Worm (Caenorhabditis elegans) whole organism, late embryonic: ENCODE results near the gene C55C3.8.

Source experiments
- C08G9.2 ChIP-seq: sonication (generic microtip); optimal IDR thresholded peaks from 2 replicates; lab custom pipeline; 2016; ENCODE audit warnings: mild to moderate bottlenecking, missing genetic modification characterization, moderate library complexity, missing compliant biosample characterization
- F13H6.1 ChIP-seq: sonication (generic microtip); optimal IDR thresholded peaks from 2 replicates; lab custom pipeline; 2016; ENCODE audit warnings: missing genetic modification characterization, missing compliant biosample characterization
- K02D7.2 ChIP-seq: sonication (generic microtip); optimal IDR thresholded peaks from 2 replicates; lab custom pipeline; 2017; ENCODE audit warnings: mild to moderate bottlenecking, missing genetic modification characterization, missing compliant biosample characterization
- Y22D7AL.16 ChIP-seq: sonication (generic microtip); optimal IDR thresholded peaks from 2 replicates; lab custom pipeline; 2016; ENCODE audit warnings: missing genetic modification characterization, missing compliant biosample characterization
- ahr-1 ChIP-seq: sonication (generic microtip); optimal IDR thresholded peaks from 2 replicates; lab custom pipeline; 2016; ENCODE audit warnings: missing genetic modification characterization, missing compliant biosample characterization
- ceh-14 ChIP-seq: sonication (generic microtip); optimal IDR thresholded peaks from 2 replicates; lab custom pipeline; 2016; ENCODE audit warnings: missing genotype, missing genetic modification characterization, missing compliant biosample characterization
- ceh-18 ChIP-seq: sonication (generic microtip); optimal IDR thresholded peaks from 2 replicates; lab custom pipeline; 2016; ENCODE audit warnings: missing genetic modification characterization, missing compliant biosample characterization
- ceh-19 ChIP-seq: fragments of 200-800 bp; sonication (Bioruptor generic); optimal IDR thresholded peaks from 2 replicates; lab custom pipeline; 2018; ENCODE audit warnings: mild to moderate bottlenecking, missing genetic modification characterization, missing compliant biosample characterization
- ceh-24 ChIP-seq: sonication (generic microtip); optimal IDR thresholded peaks from 2 replicates; lab custom pipeline; 2016; ENCODE audit warnings: mild to moderate bottlenecking, missing genetic modification characterization, missing compliant biosample characterization
- ceh-30 ChIP-seq: fragments of 150-350 bp; optimal IDR thresholded peaks from 2 replicates; lab custom pipeline; 2014; ENCODE audit warnings: missing biosample characterization, missing genetic modification characterization
- ceh-31 ChIP-seq: sonication (generic microtip); optimal IDR thresholded peaks from 2 replicates; lab custom pipeline; 2016; ENCODE audit warnings: missing genetic modification characterization, missing compliant biosample characterization
- ceh-34 ChIP-seq: sonication (generic microtip); optimal IDR thresholded peaks from 2 replicates; lab custom pipeline; 2016; ENCODE audit warnings: mild to moderate bottlenecking, missing genetic modification characterization, missing compliant biosample characterization
- che-1 ChIP-seq: sonication (generic microtip); optimal IDR thresholded peaks from 2 replicates; lab custom pipeline; 2016; ENCODE audit warnings: mild to moderate bottlenecking, missing genetic modification characterization, missing compliant biosample characterization
- dve-1 ChIP-seq: sonication (generic microtip); optimal IDR thresholded peaks from 2 replicates; lab custom pipeline; 2017; ENCODE audit warnings: antibody characterized with exemption, mild to moderate bottlenecking, missing genetic modification characterization, missing compliant biosample characterization
- ets-4 ChIP-seq: sonication (generic microtip); optimal IDR thresholded peaks from 2 replicates; lab custom pipeline; 2016; ENCODE audit warnings: missing genetic modification characterization, missing compliant biosample characterization
- fkh-6 ChIP-seq: sonication (generic microtip); optimal IDR thresholded peaks from 2 replicates; lab custom pipeline; 2016; ENCODE audit warnings: missing genetic modification characterization, missing compliant biosample characterization
- hlh-8 ChIP-seq: sonication (generic microtip); optimal IDR thresholded peaks from 2 replicates; lab custom pipeline; 2016; ENCODE audit warnings: missing genotype, missing genetic modification characterization, missing compliant biosample characterization
- lim-6 ChIP-seq: sonication (generic microtip); optimal IDR thresholded peaks from 2 replicates; lab custom pipeline; 2016; ENCODE audit warnings: missing genetic modification characterization, missing compliant biosample characterization
- lin-11 ChIP-seq: fragments of 200-800 bp; sonication (Bioruptor generic); optimal IDR thresholded peaks from 2 replicates; lab custom pipeline; 2018; ENCODE audit warnings: mild to moderate bottlenecking, missing genetic modification characterization, missing compliant biosample characterization
- mec-3 ChIP-seq: sonication (generic microtip); optimal IDR thresholded peaks from 2 replicates; lab custom pipeline; 2016; ENCODE audit warnings: borderline replicate concordance, missing genetic modification characterization, missing compliant biosample characterization
- nhr-11 ChIP-seq: fragments of 150-350 bp; optimal IDR thresholded peaks from 2 replicates; lab custom pipeline; 2014; ENCODE audit warnings: missing biosample characterization, missing genetic modification characterization
- npax-4 ChIP-seq: sonication (generic microtip); optimal IDR thresholded peaks from 2 replicates; lab custom pipeline; 2016; ENCODE audit warnings: missing genetic modification characterization, missing compliant biosample characterization
- pag-3 ChIP-seq: sonication (generic microtip); optimal IDR thresholded peaks from 2 replicates; lab custom pipeline; 2016; ENCODE audit warnings: missing compliant biosample characterization, missing genetic modification characterization, borderline replicate concordance
- pat-9 ChIP-seq: fragments of 200-800 bp; sonication (Bioruptor generic); optimal IDR thresholded peaks from 2 replicates; lab custom pipeline; 2018; ENCODE audit warnings: mild to moderate bottlenecking, missing genetic modification characterization, moderate library complexity, missing compliant biosample characterization
- pax-1 ChIP-seq: fragments of 150-350 bp; optimal IDR thresholded peaks from 2 replicates; lab custom pipeline; 2014; ENCODE audit warnings: missing biosample characterization, missing genetic modification characterization
- pha-2 ChIP-seq: sonication (generic microtip); optimal IDR thresholded peaks from 2 replicates; lab custom pipeline; 2017; ENCODE audit warnings: mild to moderate bottlenecking, missing genetic modification characterization, missing compliant biosample characterization
- pha-4 ChIP-seq: fragments of 150-350 bp; optimal IDR thresholded peaks from 2 replicates; lab custom pipeline; 2018; ENCODE audit warnings: missing biosample characterization, missing genetic modification reagents, missing genetic modification characterization
- pros-1 ChIP-seq: fragments of 150-350 bp; optimal IDR thresholded peaks from 2 replicates; lab custom pipeline; 2014; ENCODE audit warnings: missing biosample characterization, missing genetic modification reagents, missing genetic modification characterization
- sox-4 ChIP-seq: sonication (generic microtip); optimal IDR thresholded peaks from 2 replicates; lab custom pipeline; 2017; ENCODE audit warnings: mild to moderate bottlenecking, missing genetic modification characterization, inconsistent platforms, missing compliant biosample characterization
- syd-9 ChIP-seq: sonication (generic microtip); optimal IDR thresholded peaks from 2 replicates; lab custom pipeline; 2016; ENCODE audit warnings: mild to moderate bottlenecking, missing genetic modification characterization, moderate library complexity, missing compliant biosample characterization
- tbx-7 ChIP-seq: sonication (generic microtip); optimal IDR thresholded peaks from 2 replicates; lab custom pipeline; 2016; ENCODE audit warnings: missing genotype, missing genetic modification characterization, missing compliant biosample characterization
- unc-42 ChIP-seq: sonication (generic microtip); optimal IDR thresholded peaks from 2 replicates; lab custom pipeline; 2016; ENCODE audit warnings: missing genotype, missing genetic modification characterization, missing compliant biosample characterization
- unc-55 ChIP-seq: sonication (generic microtip); optimal IDR thresholded peaks from 2 replicates; lab custom pipeline; 2017; ENCODE audit warnings: missing biosample characterization, missing genetic modification reagents, missing genetic modification characterization
- ztf-16 ChIP-seq: sonication (generic microtip); optimal IDR thresholded peaks from 2 replicates; lab custom pipeline; 2017; ENCODE audit warnings: missing genetic modification characterization, missing compliant biosample characterization

C55C3.8 gene

ce11 chrIV:5674435-5674834, 16.4 kb upstream of the C55C3.8 start, which contains the start of gene srd-5:
srd-5 (minus strand) TSS chrIV:5674535.
- TF ChIP-seq ets-4, result no peak
- no peak for TF ChIP-seq fkh-6 (tag; lab: Kevin White, UChicago)
- no peak for TF ChIP-seq pha-4 (tag; lab: Kevin White, UChicago)
- TF ChIP-seq unc-42 (tag; lab: Kevin White, UChicago), result no peak
- TF ChIP-seq lim-6 (tag; lab: Kevin White, UChicago), result no peak
- TF ChIP-seq ceh-31 (tag; lab: Kevin White, UChicago), result no peak
- TF ChIP-seq npax-4 (tag; lab: Kevin White, UChicago), result no peak
- TF ChIP-seq ceh-19, result no peak
- no peak for TF ChIP-seq tbx-7
- no peak for TF ChIP-seq nhr-11 (tag; lab: Kevin White, UChicago)
- TF ChIP-seq ahr-1 (tag; lab: Kevin White, UChicago), result no peak
- TF ChIP-seq unc-55 (GFP tag; lab: Kevin White, UChicago), result no peak
- TF ChIP-seq pax-1, result no peak
- no peak for TF ChIP-seq F13H6.1 (tag; lab: Kevin White, UChicago)
- TF ChIP-seq pag-3, result no peak
- no peak for TF ChIP-seq Y22D7AL.16 (tag; lab: Kevin White, UChicago)

DNA sequence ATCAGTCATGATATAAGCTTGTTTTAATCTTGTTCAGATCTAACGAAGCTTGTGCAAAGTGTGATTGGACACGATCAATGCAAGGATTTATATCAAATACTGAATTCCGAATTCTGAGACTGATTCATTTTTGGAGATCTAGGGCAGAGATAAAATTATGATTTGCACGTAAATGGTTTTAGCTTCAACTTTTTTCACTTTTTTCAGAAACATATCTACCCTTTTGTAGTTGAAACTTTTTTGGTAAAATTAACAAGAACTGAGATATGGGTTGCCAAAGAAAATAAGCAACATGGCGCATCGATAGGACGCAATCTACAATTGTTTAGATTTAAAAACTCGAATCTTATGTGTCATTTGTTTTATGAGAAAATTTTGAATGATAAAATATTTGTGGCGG, 12.8 kb upstream of the C55C3.8 start, which contains the start of gene C55C3.4:
Gene C55C3.4, minus strand, starts transcription at position 101 of the 400 bp plus-strand sequence.
- no peak for TF ChIP-seq K02D7.2 (tag; lab: Kevin White, UChicago)

- TF ChIP-seq ztf-16 (tag; lab: Kevin White, UChicago), result no peak
- no peak for TF ChIP-seq pha-2 (tag; lab: Kevin White, UChicago)
- no peak for TF ChIP-seq sox-4
- no peak for TF ChIP-seq pat-9 (tag; lab: Kevin White, UChicago)
- TF ChIP-seq ceh-19, result no peak
- no peak for TF ChIP-seq pag-3
- TF ChIP-seq hlh-8 (tag; lab: Kevin White, UChicago), result no peak
- no peak for TF ChIP-seq C08G9.2 (tag; lab: Kevin White, UChicago)
- TF ChIP-seq ceh-18 (tag; lab: Kevin White, UChicago), result no peak
- no peak for TF ChIP-seq mec-3 (tag; lab: Kevin White, UChicago)
- no peak for TF ChIP-seq pha-4 (tag; lab: Kevin White, UChicago)
- TF ChIP-seq lin-11 (tag; lab: Kevin White, UChicago), result no peak
- no peak for TF ChIP-seq syd-9
- TF ChIP-seq dve-1 (tag; lab: Kevin White, UChicago), result no peak
- TF ChIP-seq pros-1, result no peak
- no peak for TF ChIP-seq ceh-34
- TF ChIP-seq ceh-24 (tag; lab: Kevin White, UChicago), result no peak
- TF ChIP-seq che-1, result no peak
- no peak for TF ChIP-seq unc-55 (GFP tag; lab: Kevin White, UChicago)
Measured at ce11 chrIV:5682547-5683234, 8.1 kb upstream of the C55C3.8 start, which contains the start of the genes C55C3.7 and C55C3.6. C55C3.7 (minus strand) TSS chrIV:5682647. C55C3.6 (plus strand) TSS chrIV:5683184.

DNA sequence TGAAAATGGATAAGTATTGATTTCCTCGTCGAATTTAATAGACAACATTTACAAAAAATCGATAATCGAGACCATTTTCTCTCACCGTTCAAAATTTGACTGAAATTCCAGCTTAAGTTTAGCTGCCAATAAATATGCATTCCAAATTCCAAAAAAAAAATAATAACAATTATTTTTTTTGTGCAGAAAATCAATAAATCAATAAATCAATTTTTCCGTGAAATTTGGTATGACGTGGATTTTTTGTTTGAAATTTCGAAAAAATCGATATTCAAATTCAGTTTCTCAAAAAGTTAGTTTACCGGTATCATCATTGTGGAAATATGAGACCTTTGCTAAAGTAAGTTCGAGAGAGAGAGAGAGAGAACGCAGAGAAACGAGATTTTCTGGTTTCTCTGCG, 5.8 kb upstream of the C55C3.8 start, which contains the start of gene C55C3.3:
Gene C55C3.3, plus strand, starts transcription at position 274 of the 400 bp plus-strand sequence.
- TF ChIP-seq C08G9.2 (tag; lab: Kevin White, UChicago) (no peak), syd-9 (no peak), Y22D7AL.16 (tag; lab: Kevin White, UChicago) (no peak), ceh-30 (tag; lab: Kevin White, UChicago) (no peak), dve-1 (tag; lab: Kevin White, UChicago) (no peak), pax-1 (no peak), ceh-14 (tag; lab: Kevin White, UChicago) (no peak), pha-2 (tag; lab: Kevin White, UChicago) (no peak)
